Fruit fly (Drosophila melanogaster) whole organism, embryonic: Measurements from ENCODE around the gene RhoGDI.

Experiments
- Asciz ChIP-seq: fragments of 200-800 bp; sonication (Bioruptor generic); optimal IDR thresholded peaks from 2 replicates; lab custom pipeline; 2017; ENCODE audit warnings: missing biosample characterization, mild to moderate bottlenecking, missing genetic modification characterization, missing genetic modification reagents
- Atf-2 ChIP-seq: fragments of 200-800 bp; sonication (Bioruptor generic); optimal IDR thresholded peaks from 2 replicates; lab custom pipeline; 2016; ENCODE audit warnings: missing biosample characterization, missing genetic modification characterization
- CG10366 ChIP-seq: fragments of 200-800 bp; sonication (Bioruptor generic); IDR thresholded peaks from 2 replicates; pipeline ENCODE4 v1.3.6; 2022; ENCODE audit warnings: missing biosample characterization, missing genetic modification characterization
- CG10979 ChIP-seq: fragments of 200-800 bp; sonication (Bioruptor generic); optimal IDR thresholded peaks from 2 replicates; lab custom pipeline; 2018; ENCODE audit warnings: missing biosample characterization, mild to moderate bottlenecking, missing genetic modification characterization, moderate library complexity
- CG11504 ChIP-seq: fragments of 200-800 bp; sonication (Bioruptor generic); optimal IDR thresholded peaks from 3 replicates; lab custom pipeline; 2019; ENCODE audit warnings: missing biosample characterization, mild to moderate bottlenecking, missing genetic modification characterization, moderate library complexity
- CG11695 ChIP-seq: fragments of 200-800 bp; sonication (Bioruptor generic); IDR thresholded peaks from 3 replicates; pipeline ENCODE4 v1.3.6; 2022; ENCODE audit warnings: missing biosample characterization, missing genetic modification characterization
- CG12155 ChIP-seq: fragments of 200-800 bp; sonication (Bioruptor generic); optimal IDR thresholded peaks from 3 replicates; lab custom pipeline; 2016; ENCODE audit warnings: missing biosample characterization, missing genetic modification characterization
- CG13296 ChIP-seq: fragments of 200-800 bp; sonication (Bioruptor generic); optimal IDR thresholded peaks from 3 replicates; lab custom pipeline; 2018; ENCODE audit warnings: missing biosample characterization, mild to moderate bottlenecking, missing genetic modification characterization
- CG14050 ChIP-seq: fragments of 200-800 bp; sonication (Bioruptor generic); IDR thresholded peaks from 3 replicates; pipeline ENCODE4 v1.3.6; 2022; ENCODE audit warnings: missing biosample characterization, missing genetic modification characterization
- CG15073 ChIP-seq: fragments of 200-800 bp; sonication (Bioruptor generic); optimal IDR thresholded peaks from 2 replicates; lab custom pipeline; 2016; ENCODE audit warnings: missing biosample characterization, missing genetic modification characterization
- CG17568 ChIP-seq: fragments of 200-800 bp; sonication (Bioruptor generic); optimal IDR thresholded peaks from 2 replicates; lab custom pipeline; 2018; ENCODE audit warnings: missing biosample characterization, mild to moderate bottlenecking, missing genetic modification characterization, moderate library complexity
- CG17829 ChIP-seq: fragments of 200-800 bp; optimal IDR thresholded peaks from 2 replicates; lab custom pipeline; 2019; ENCODE audit warnings: missing biosample characterization, mild to moderate bottlenecking, missing genetic modification characterization, moderate library complexity
- CG2116 ChIP-seq: fragments of 200-800 bp; sonication (Bioruptor generic); optimal IDR thresholded peaks from 3 replicates; lab custom pipeline; 2018; ENCODE audit warnings: missing biosample characterization, mild to moderate bottlenecking, missing genetic modification characterization
- CG2129 ChIP-seq: fragments of 200-800 bp; sonication (Bioruptor generic); IDR thresholded peaks from 2 replicates; pipeline ENCODE4 v1.3.6; 2022; ENCODE audit warnings: missing biosample characterization, missing genetic modification characterization; ENCODE audit not compliant: partially characterized antibody
- CG30403 ChIP-seq: fragments of 200-800 bp; sonication (Bioruptor generic); optimal IDR thresholded peaks from 3 replicates; lab custom pipeline; 2016; ENCODE audit warnings: missing biosample characterization, missing genetic modification characterization
- CG8089 ChIP-seq: fragments of 200-800 bp; sonication (Bioruptor generic); optimal IDR thresholded peaks from 3 replicates; lab custom pipeline; 2016; ENCODE audit warnings: missing biosample characterization, missing genetic modification characterization
- CkIIα-i1 ChIP-seq: fragments of 200-800 bp; sonication (Bioruptor generic); IDR thresholded peaks from 2 replicates; pipeline ENCODE4 v1.3.6; 2022; ENCODE audit warnings: missing biosample characterization, missing genetic modification characterization
- D ChIP-seq, 2 experiments: fragments of 200-800 bp in 1 of 2; fragments of >200 bp in 1 of 2; sonication (Bioruptor generic) in 1 of 2; optimal IDR thresholded peaks; 2 replicates in 1 of 2; 3 replicates in 1 of 2; lab custom pipeline; 2017; ENCODE audit warnings: mild to moderate bottlenecking in 1 of 2, missing biosample characterization in 1 of 2, missing genetic modification characterization in 1 of 2, missing genetic modification reagents in 1 of 2
- D19A ChIP-seq: fragments of 200-800 bp; optimal IDR thresholded peaks from 3 replicates; lab custom pipeline; 2019; ENCODE audit warnings: missing biosample characterization, mild to moderate bottlenecking, missing genetic modification characterization, moderate library complexity
- Fer1 ChIP-seq: fragments of 200-800 bp; sonication (Bioruptor generic); optimal IDR thresholded peaks from 2 replicates; lab custom pipeline; 2017; ENCODE audit warnings: missing biosample characterization, mild to moderate bottlenecking, missing genetic modification characterization
- Jarid2 ChIP-seq: fragments of 200-800 bp; sonication (Bioruptor generic); optimal IDR thresholded peaks from 3 replicates; lab custom pipeline; 2017; ENCODE audit warnings: mild to moderate bottlenecking, missing biosample characterization, missing genetic modification reagents, missing genetic modification characterization
- Meics ChIP-seq: fragments of 200-800 bp; sonication (Bioruptor generic); optimal IDR thresholded peaks from 2 replicates; lab custom pipeline; 2017; ENCODE audit warnings: missing biosample characterization, mild to moderate bottlenecking, missing genetic modification characterization
- Oli ChIP-seq: fragments of 200-800 bp; sonication (Bioruptor generic); optimal IDR thresholded peaks from 2 replicates; lab custom pipeline; 2018; ENCODE audit warnings: missing biosample characterization, mild to moderate bottlenecking, missing genetic modification characterization, moderate library complexity
- Pdp1 ChIP-seq, 2 experiments: fragments of 200-800 bp; sonication (Bioruptor generic); optimal IDR thresholded peaks; 3 replicates each; lab custom pipeline; 2016; ENCODE audit warnings: missing biosample characterization in 2 of 2, missing genetic modification characterization in 2 of 2, mild to moderate bottlenecking in 1 of 2, moderate library complexity in 1 of 2
- Xbp1 ChIP-seq: fragments of 200-800 bp; sonication (Bioruptor generic); optimal IDR thresholded peaks from 3 replicates; lab custom pipeline; 2016; ENCODE audit warnings: missing biosample characterization, mild to moderate bottlenecking, missing genetic modification characterization
- bab2 ChIP-seq: fragments of 200-800 bp; sonication (Bioruptor generic); optimal IDR thresholded peaks from 2 replicates; lab custom pipeline; 2016; ENCODE audit warnings: missing biosample characterization, missing genetic modification characterization
- chif ChIP-seq, 2 experiments: fragments of 200-800 bp; sonication (Bioruptor generic); optimal IDR thresholded peaks; 3 replicates each; lab custom pipeline; 2016; ENCODE audit warnings: missing biosample characterization in 2 of 2, missing genetic modification characterization in 2 of 2
- chinmo ChIP-seq: fragments of 200-800 bp; sonication (Bioruptor generic); IDR thresholded peaks from 4 replicates; pipeline ENCODE4 v1.3.6; 2022; ENCODE audit warnings: missing biosample characterization, missing genetic modification characterization; ENCODE audit not compliant: partially characterized antibody
- croc ChIP-seq: fragments of 200-800 bp; sonication (Bioruptor generic); conservative IDR thresholded peaks from 3 replicates; pipeline ENCODE4 v1.3.6; 2022; ENCODE audit warnings: missing biosample characterization, missing genetic modification characterization
- exex ChIP-seq: fragments of 200-800 bp; sonication (Bioruptor generic); optimal IDR thresholded peaks from 4 replicates; lab custom pipeline; 2018; ENCODE audit warnings: missing biosample characterization, mild to moderate bottlenecking, missing genetic modification characterization, moderate library complexity
- lov ChIP-seq, 2 experiments: fragments of 200-800 bp in 1 of 2; fragments of >200 bp in 1 of 2; sonication (Bioruptor generic) in 1 of 2; IDR thresholded peaks in 1 of 2; optimal IDR thresholded peaks in 1 of 2; 2 replicates in 1 of 2; 3 replicates in 1 of 2; pipeline versions ENCODE4 v1.3.6 to Lab custom; 2017 to 2022; ENCODE audit warnings: missing biosample characterization in 1 of 2, missing genetic modification characterization in 1 of 2
- phol ChIP-seq: fragments of 200-800 bp; sonication (Bioruptor generic); optimal IDR thresholded peaks from 3 replicates; lab custom pipeline; 2018; ENCODE audit warnings: missing biosample characterization, mild to moderate bottlenecking, missing genetic modification characterization, moderate library complexity
- prd ChIP-seq, 3 experiments: fragments of >200 bp in 2 of 3; fragments of 200-800 bp in 1 of 3; sonication (Bioruptor generic) in 1 of 3; optimal IDR thresholded peaks in 2 of 3; IDR thresholded peaks in 1 of 3; 2 replicates in 2 of 3; 3 replicates in 1 of 3; pipeline versions ENCODE4 v1.3.6 to Lab custom; 2017 to 2022; ENCODE audit warnings: missing biosample characterization in 1 of 3, missing genetic modification characterization in 1 of 3
- psq ChIP-seq: fragments of 200-800 bp; sonication (Bioruptor generic); optimal IDR thresholded peaks from 2 replicates; lab custom pipeline; 2017; ENCODE audit warnings: missing biosample characterization, missing genetic modification characterization
- pum ChIP-seq: fragments of 200-800 bp; sonication (Bioruptor generic); optimal IDR thresholded peaks from 2 replicates; lab custom pipeline; 2016; ENCODE audit warnings: missing biosample characterization, missing genetic modification characterization
- sens ChIP-seq: fragments of 200-800 bp; sonication (Bioruptor generic); peaks from one replicate; lab custom pipeline; 2016; ENCODE audit warnings: missing biosample characterization, missing genetic modification characterization
- tap ChIP-seq: fragments of 200-800 bp; optimal IDR thresholded peaks from 3 replicates; lab custom pipeline; 2019; ENCODE audit warnings: missing biosample characterization, mild to moderate bottlenecking, missing genetic modification characterization, moderate library complexity
- tna ChIP-seq: fragments of 200-800 bp; sonication (Bioruptor generic); IDR thresholded peaks from 2 replicates; pipeline ENCODE4 v1.3.6; 2022; ENCODE audit warnings: missing biosample characterization, missing genetic modification characterization; ENCODE audit not compliant: partially characterized antibody
- tx ChIP-seq: fragments of 200-800 bp; sonication (Bioruptor generic); optimal IDR thresholded peaks from 2 replicates; lab custom pipeline; 2016; ENCODE audit warnings: missing biosample characterization, missing genetic modification characterization
- usp ChIP-seq: fragments of >200 bp; optimal IDR thresholded peaks from 2 replicates; lab custom pipeline; 2017; ENCODE audit warnings: missing biosample characterization, missing genetic modification characterization
- zfh1 ChIP-seq: fragments of 200-800 bp; sonication (Bioruptor generic); IDR thresholded peaks from 3 replicates; pipeline ENCODE4 v1.3.6; 2022; ENCODE audit warnings: missing biosample characterization, missing genetic modification characterization

Gene RhoGDI

DNA sequence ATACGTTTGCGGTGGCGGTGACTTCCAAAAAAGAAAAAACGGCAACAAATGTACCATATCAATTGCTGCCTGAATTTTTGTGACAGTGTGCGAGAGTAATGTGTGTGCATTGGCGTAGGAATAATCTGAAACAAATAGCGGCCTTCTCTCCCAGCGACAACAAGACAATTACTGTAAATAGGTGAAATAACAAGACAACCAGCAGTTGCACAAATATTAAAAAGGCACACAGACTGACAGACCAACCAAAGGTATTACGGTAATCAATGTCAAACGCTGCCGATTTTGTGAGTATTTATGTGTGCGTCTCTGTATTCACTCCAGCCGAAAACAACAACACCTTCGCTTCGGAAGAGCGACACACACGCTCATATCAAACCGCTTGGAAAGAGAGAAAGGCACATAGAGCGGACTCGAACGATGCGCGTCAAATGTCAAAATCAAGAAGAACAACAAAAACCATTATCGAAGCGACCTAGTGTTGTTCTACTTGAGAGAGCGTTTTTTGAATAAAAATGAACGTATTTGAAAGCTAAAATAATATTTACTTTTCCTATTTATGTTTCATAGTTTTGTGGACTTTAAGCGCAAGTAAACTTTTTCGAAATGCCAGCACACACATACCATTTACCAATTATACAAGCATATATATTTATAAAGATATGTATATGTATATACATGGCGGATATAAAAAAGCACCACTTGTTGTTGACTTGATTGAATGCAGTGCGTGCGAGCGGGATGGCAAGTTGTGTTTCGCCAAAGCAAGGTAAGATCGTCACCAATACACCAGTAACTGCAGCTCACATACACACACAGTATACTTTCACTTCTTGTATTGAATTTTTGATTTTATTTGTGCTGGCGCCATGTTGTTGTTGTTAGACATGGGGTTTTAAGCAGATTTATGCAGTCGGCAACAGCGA is 21.5 kb upstream of the RhoGDI start (continued):
- TF ChIP-seq pum (GFP tag; lab: Kevin White, UChicago) (peak; percentile 53), zfh1 (GFP tag; lab: Robert Waterston, UW) (peak; percentile 71; the same call in 2 of the 3 replicates)

DNA sequence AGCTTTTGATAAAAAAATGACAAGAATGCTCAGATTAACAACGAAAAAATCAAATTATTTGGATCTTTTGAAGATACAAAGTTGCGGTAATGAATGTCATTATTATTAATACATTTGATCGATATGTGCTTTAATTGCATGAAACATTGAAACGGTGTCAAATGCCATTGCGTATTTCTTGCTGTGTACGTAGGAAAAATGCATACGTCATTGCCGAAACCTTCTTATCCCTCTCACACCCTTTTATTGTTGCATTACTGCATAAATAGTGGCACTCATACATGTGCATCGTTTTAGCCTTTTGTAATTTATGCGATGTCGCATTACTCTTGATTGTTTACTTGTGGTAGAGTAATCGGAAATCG is 20.9 kb upstream of the RhoGDI start:
- TF ChIP-seq CG8089 (GFP tag; lab: Kevin White, UChicago) (no peak), chif (GFP tag; optimal IDR thresholded peaks at IDR 0.05; lab: Kevin White, UChicago) (peak in 1 of 2 experiments; percentile 2), tna (GFP tag; lab: Robert Waterston, UW) (0 out of 2 replicates have a peak, but pooled peaks have one; percentile 20), CG14050 (GFP tag; lab: Robert Waterston, UW) (0 out of 3 replicates have a peak, but pooled peaks have one; percentile 2), D (optimal IDR thresholded peaks at IDR 0.05; lab: Kevin White, UChicago) (no peak), D (GFP tag; optimal IDR thresholded peaks at IDR 0.05; lab: Kevin White, UChicago) (peak; percentile 18), CG2129 (GFP tag; lab: Robert Waterston, UW) (no peak), D19A (peak; percentile 59), Asciz (peak; percentile 6), Atf-2 (GFP tag; lab: Kevin White, UChicago) (peak; percentile 7), sens (GFP tag; lab: Kevin White, UChicago) (peak; percentile 70), phol (tag; lab: Kevin White, UChicago) (peak; percentile 35), CkIIα-i1 (GFP tag; lab: Robert Waterston, UW) (no peak), CG11695 (GFP tag; lab: Robert Waterston, UW) (0 out of 3 replicates have a peak, but pooled peaks have one; percentile 14)

DNA sequence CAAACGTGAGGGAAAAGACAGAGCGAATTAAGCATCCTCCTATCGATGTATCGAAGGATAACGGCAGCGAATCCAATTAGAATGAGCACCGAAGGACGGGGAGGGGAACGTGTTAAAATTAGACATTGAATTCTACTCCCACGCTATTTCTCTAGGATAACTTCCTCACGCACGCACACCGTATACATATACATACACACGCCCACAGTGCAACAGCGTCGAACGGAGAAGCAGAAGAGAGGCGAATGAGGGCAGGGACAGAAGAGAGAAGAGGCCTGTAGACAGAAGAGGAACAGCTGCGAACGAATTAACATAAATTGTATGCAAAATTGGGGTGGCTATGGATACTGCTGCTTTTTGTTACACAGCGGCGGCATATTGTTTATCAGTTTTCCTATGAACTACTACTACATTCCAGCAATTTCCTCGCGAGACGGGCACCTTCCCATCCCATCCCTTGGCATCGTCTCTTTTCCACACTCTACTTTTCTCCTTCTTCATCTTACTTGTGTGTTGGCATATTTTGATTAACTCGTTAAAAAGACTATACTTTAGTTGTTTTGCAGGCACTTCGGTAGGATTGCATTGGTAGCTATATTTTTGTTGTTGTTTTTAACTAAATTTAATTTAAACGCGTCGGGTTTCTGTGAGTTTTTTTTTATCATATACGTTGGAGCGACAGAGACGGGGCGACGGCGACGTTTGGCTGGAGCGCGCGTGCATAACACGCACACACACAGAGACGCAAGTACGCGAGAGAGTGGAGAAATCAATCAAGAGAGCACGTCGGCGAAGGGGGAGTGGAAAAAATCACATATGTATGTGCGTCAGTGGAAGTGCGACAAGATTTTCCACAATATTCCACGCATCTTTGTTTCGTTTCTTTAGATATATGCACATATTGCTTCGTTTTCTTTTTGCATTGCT is 20.1 kb upstream of the RhoGDI start:
- TF ChIP-seq tx (GFP tag; lab: Kevin White, UChicago) = no peak
- no peak for TF ChIP-seq lov (optimal IDR thresholded peaks at IDR 0.05; lab: Kevin White, UChicago)
- peak; percentile 50; the same call in 1 of the 3 replicates for TF ChIP-seq lov (GFP tag; IDR thresholded peaks at IDR 0.05; lab: Robert Waterston, UW)
- TF ChIP-seq CG10979 = no peak
- no peak for TF ChIP-seq prd (optimal IDR thresholded peaks at IDR 0.05; lab: Kevin White, UChicago)
- TF ChIP-seq prd (GFP tag; IDR thresholded peaks at IDR 0.05; lab: Robert Waterston, UW) = no peak
- TF ChIP-seq exex (tag; lab: Kevin White, UChicago) = peak; percentile 5
- TF ChIP-seq croc (GFP tag; lab: Robert Waterston, UW) = no peak
- no peak for TF ChIP-seq CkIIα-i1 (GFP tag; lab: Robert Waterston, UW)
- TF ChIP-seq Jarid2 (GFP tag; lab: Kevin White, UChicago) = no peak
- no peak for TF ChIP-seq CG30403
- peak in 1 of 2 experiments; percentile 95 for TF ChIP-seq Pdp1 (GFP tag; optimal IDR thresholded peaks at IDR 0.05; lab: Kevin White, UChicago)
- TF ChIP-seq CG11504 = no peak
- TF ChIP-seq CG17829 (tag; lab: Kevin White, UChicago) = no peak
- no peak for TF ChIP-seq usp (GFP tag; lab: Kevin White, UChicago)
- TF ChIP-seq CG10366 (GFP tag; lab: Robert Waterston, UW) = no peak
- no peak for TF ChIP-seq bab2 (GFP tag; lab: Kevin White, UChicago)
- TF ChIP-seq Meics (GFP tag; lab: Kevin White, UChicago) = no peak
- TF ChIP-seq CG2116 = no peak
- no peak for TF ChIP-seq CG17568
- no peak for TF ChIP-seq tap (tag; lab: Kevin White, UChicago)
- TF ChIP-seq CG12155 (GFP tag; lab: Kevin White, UChicago) = no peak
- TF ChIP-seq Oli (tag; lab: Kevin White, UChicago) = no peak
- no peak for TF ChIP-seq psq (GFP tag; lab: Kevin White, UChicago)
- TF ChIP-seq Xbp1 (GFP tag; lab: Kevin White, UChicago) = no peak
- no peak for TF ChIP-seq CG15073 (GFP tag; lab: Kevin White, UChicago)
- TF ChIP-seq CG13296 (GFP tag; lab: Kevin White, UChicago) = no peak
- peak; percentile 71; the same call in 3 of the 4 replicates for TF ChIP-seq chinmo
- peak; percentile 21 for TF ChIP-seq Fer1
